Fruit fly (Drosophila melanogaster) whole organism, embryonic: ENCODE results near the gene CG33293.

Experiments used
- Aef1 ChIP-seq: fragments of 200-800 bp; sonication (Bioruptor generic); IDR thresholded peaks from 3 replicates; pipeline ENCODE4 v1.3.6; 2022; ENCODE audit warnings: missing biosample characterization, missing genetic modification characterization
- Bteb2 ChIP-seq: fragments of 200-800 bp; sonication (Bioruptor generic); optimal IDR thresholded peaks from 2 replicates; lab custom pipeline; 2016; ENCODE audit warnings: missing biosample characterization, missing genetic modification characterization
- CG10321 ChIP-seq: fragments of 200-800 bp; sonication (Bioruptor generic); IDR thresholded peaks from 2 replicates; pipeline ENCODE4 v1.3.6; 2022; ENCODE audit warnings: missing biosample characterization, missing genetic modification characterization
- CG10431 ChIP-seq: fragments of 200-800 bp; sonication (Bioruptor generic); optimal IDR thresholded peaks from 3 replicates; lab custom pipeline; 2018; ENCODE audit warnings: missing biosample characterization, mild to moderate bottlenecking, missing genetic modification characterization
- CG11247 ChIP-seq: fragments of 200-800 bp; sonication (Bioruptor generic); IDR thresholded peaks from 2 replicates; pipeline ENCODE4 v1.3.6; 2022; ENCODE audit warnings: missing biosample characterization, missing genetic modification characterization
- CG1233 ChIP-seq: fragments of 200-800 bp; sonication (Bioruptor generic); optimal IDR thresholded peaks from 4 replicates; lab custom pipeline; 2018; ENCODE audit warnings: missing biosample characterization, mild to moderate bottlenecking, missing genetic modification characterization
- CG13123 ChIP-seq: fragments of 200-800 bp; sonication (Bioruptor generic); optimal IDR thresholded peaks from 2 replicates; lab custom pipeline; 2016; ENCODE audit warnings: missing biosample characterization, missing genetic modification characterization
- CG14667 ChIP-seq: fragments of 200-800 bp; sonication (Bioruptor generic); IDR thresholded peaks from 2 replicates; pipeline ENCODE4 v1.3.6; 2022; ENCODE audit warnings: missing biosample characterization, missing genetic modification characterization
- CG14710 ChIP-seq: fragments of 200-800 bp; sonication (Bioruptor generic); optimal IDR thresholded peaks from 3 replicates; lab custom pipeline; 2019; ENCODE audit warnings: missing biosample characterization, mild to moderate bottlenecking, missing genetic modification characterization, moderate library complexity
- CG1602 ChIP-seq: fragments of 200-800 bp; sonication (Bioruptor generic); optimal IDR thresholded peaks from 3 replicates; lab custom pipeline; 2016; ENCODE audit warnings: missing biosample characterization, missing genetic modification characterization
- CG1647 ChIP-seq: fragments of 200-800 bp; sonication (Bioruptor generic); optimal IDR thresholded peaks from 3 replicates; lab custom pipeline; 2016; ENCODE audit warnings: missing biosample characterization, missing genetic modification characterization
- CG16779 ChIP-seq: fragments of 200-800 bp; sonication (Bioruptor generic); IDR thresholded peaks from 2 replicates; pipeline ENCODE4 v1.3.6; 2022; ENCODE audit warnings: missing biosample characterization, missing genetic modification characterization
- CG2116 ChIP-seq: fragments of 200-800 bp; sonication (Bioruptor generic); optimal IDR thresholded peaks from 3 replicates; lab custom pipeline; 2018; ENCODE audit warnings: missing biosample characterization, mild to moderate bottlenecking, missing genetic modification characterization
- CG2120 ChIP-seq: fragments of 200-800 bp; sonication (Bioruptor generic); optimal IDR thresholded peaks from 3 replicates; lab custom pipeline; 2016; ENCODE audit warnings: missing biosample characterization, missing genetic modification characterization
- CG2129 ChIP-seq: fragments of 200-800 bp; sonication (Bioruptor generic); IDR thresholded peaks from 2 replicates; pipeline ENCODE4 v1.3.6; 2022; ENCODE audit warnings: missing biosample characterization, missing genetic modification characterization; ENCODE audit not compliant: partially characterized antibody
- CG31441 ChIP-seq: fragments of 200-800 bp; sonication (Bioruptor generic); IDR thresholded peaks from 2 replicates; pipeline ENCODE4 v1.3.6; 2022; ENCODE audit warnings: missing biosample characterization, missing genetic modification characterization
- CG32772 ChIP-seq: fragments of 200-800 bp; sonication (Bioruptor generic); IDR thresholded peaks from 2 replicates; pipeline ENCODE4 v1.3.6; 2022; ENCODE audit warnings: missing biosample characterization, missing genetic modification characterization
- CG4424 ChIP-seq: fragments of 200-800 bp; sonication (Bioruptor generic); optimal IDR thresholded peaks from 3 replicates; lab custom pipeline; 2016; ENCODE audit warnings: missing biosample characterization, missing genetic modification characterization
- CG6272 ChIP-seq: fragments of 200-800 bp; sonication (Bioruptor generic); IDR thresholded peaks from 2 replicates; pipeline ENCODE4 v1.3.6; 2022; ENCODE audit warnings: missing biosample characterization, missing genetic modification characterization
- CG7372 ChIP-seq: fragments of 200-800 bp; sonication (Bioruptor generic); IDR thresholded peaks from 2 replicates; pipeline ENCODE4 v1.3.6; 2022; ENCODE audit warnings: missing biosample characterization, missing genetic modification characterization
- CG7963 ChIP-seq: fragments of 200-800 bp; sonication (Bioruptor generic); IDR thresholded peaks from 3 replicates; pipeline ENCODE4 v1.3.6; 2022; ENCODE audit warnings: missing biosample characterization, missing genetic modification characterization; ENCODE audit not compliant: partially characterized antibody
- CG9609 ChIP-seq: fragments of 200-800 bp; sonication (Bioruptor generic); optimal IDR thresholded peaks from 3 replicates; lab custom pipeline; 2016; ENCODE audit warnings: missing biosample characterization, missing genetic modification characterization
- CHES-1-like ChIP-seq: fragments of 200-800 bp; sonication (Bioruptor generic); optimal IDR thresholded peaks from 2 replicates; lab custom pipeline; 2016; ENCODE audit warnings: missing biosample characterization, missing genetic modification characterization
- Dip3 ChIP-seq: fragments of 200-800 bp; sonication (Bioruptor generic); optimal IDR thresholded peaks from 3 replicates; lab custom pipeline; 2016; ENCODE audit warnings: missing biosample characterization, missing genetic modification characterization
- Lpt ChIP-seq: fragments of >200 bp; optimal IDR thresholded peaks from 2 replicates; lab custom pipeline; 2018; ENCODE audit warnings: missing biosample characterization, missing genetic modification characterization
- Oli ChIP-seq: fragments of 200-800 bp; sonication (Bioruptor generic); optimal IDR thresholded peaks from 2 replicates; lab custom pipeline; 2018; ENCODE audit warnings: missing biosample characterization, mild to moderate bottlenecking, missing genetic modification characterization, moderate library complexity
- YL-1 ChIP-seq: fragments of 200-800 bp; sonication (Bioruptor generic); optimal IDR thresholded peaks from 3 replicates; lab custom pipeline; 2017; ENCODE audit warnings: missing biosample characterization, mild to moderate bottlenecking, missing genetic modification characterization
- ab ChIP-seq: fragments of 200-800 bp; sonication (Bioruptor generic); optimal IDR thresholded peaks from 2 replicates; lab custom pipeline; 2016; ENCODE audit warnings: missing biosample characterization, missing genetic modification characterization
- cas ChIP-seq: fragments of 200-800 bp; sonication (Bioruptor generic); IDR thresholded peaks from 2 replicates; pipeline ENCODE4 v1.3.6; 2022; ENCODE audit warnings: missing biosample characterization, missing genetic modification characterization
- caup ChIP-seq: fragments of 200-800 bp; sonication (Bioruptor generic); optimal IDR thresholded peaks from 3 replicates; lab custom pipeline; 2017; ENCODE audit warnings: missing biosample characterization, mild to moderate bottlenecking, missing genetic modification characterization, moderate library complexity; ENCODE audit not compliant: severe bottlenecking
- cg ChIP-seq: fragments of 200-800 bp; sonication (Bioruptor generic); optimal IDR thresholded peaks from 3 replicates; lab custom pipeline; 2019; ENCODE audit warnings: missing biosample characterization, mild to moderate bottlenecking, missing genetic modification characterization, moderate library complexity
- danr ChIP-seq: fragments of 200-800 bp; sonication (Bioruptor generic); IDR thresholded peaks from 2 replicates; pipeline ENCODE4 v1.3.6; 2022; ENCODE audit warnings: missing biosample characterization, missing genetic modification characterization
- en ChIP-seq: fragments of 200-800 bp; sonication (Bioruptor generic); optimal IDR thresholded peaks from 2 replicates; lab custom pipeline; 2016; ENCODE audit warnings: missing biosample characterization, missing genetic modification characterization
- fru ChIP-seq: fragments of >200 bp; optimal IDR thresholded peaks from 2 replicates; lab custom pipeline; 2017
- grn ChIP-seq: fragments of 200-800 bp; sonication (Bioruptor generic); optimal IDR thresholded peaks from 3 replicates; lab custom pipeline; 2017; ENCODE audit warnings: missing biosample characterization, missing genetic modification characterization
- gsb ChIP-seq: fragments of 200-800 bp; sonication (Bioruptor generic); IDR thresholded peaks from 2 replicates; pipeline ENCODE4 v1.3.6; 2022; ENCODE audit warnings: missing biosample characterization, missing genetic modification characterization
- gsb-n ChIP-seq: fragments of 200-800 bp; sonication (Bioruptor generic); optimal IDR thresholded peaks from 3 replicates; lab custom pipeline; 2018; ENCODE audit warnings: missing biosample characterization, mild to moderate bottlenecking, missing genetic modification characterization
- jigr1 ChIP-seq: fragments of 200-800 bp; sonication (Bioruptor generic); IDR thresholded peaks from 3 replicates; pipeline ENCODE4 v1.3.6; 2022; ENCODE audit warnings: missing biosample characterization, missing genetic modification characterization
- nerfin-2 ChIP-seq: fragments of 200-800 bp; sonication (Bioruptor generic); IDR thresholded peaks from 2 replicates; pipeline ENCODE4 v1.3.6; 2022; ENCODE audit warnings: missing biosample characterization, missing genetic modification characterization; ENCODE audit not compliant: partially characterized antibody
- pan ChIP-seq, 4 experiments: fragments of >200 bp in 3 of 4; fragments of 200-800 bp in 1 of 4; sonication (Bioruptor generic) in 1 of 4; optimal IDR thresholded peaks in 3 of 4; IDR thresholded peaks in 1 of 4; 2 replicates each; pipeline versions ENCODE4 v1.3.6 to Lab custom; 2017 to 2022; ENCODE audit warnings: missing biosample characterization in 2 of 4, missing genetic modification characterization in 2 of 4, mixed read lengths in 1 of 4
- peb ChIP-seq: fragments of 200-800 bp; sonication (Bioruptor generic); IDR thresholded peaks from 2 replicates; pipeline ENCODE4 v1.3.6; 2022; ENCODE audit warnings: missing biosample characterization, missing genetic modification characterization
- pho ChIP-seq: fragments of 200-800 bp; sonication (Bioruptor generic); optimal IDR thresholded peaks from 2 replicates; lab custom pipeline; 2016; ENCODE audit warnings: missing biosample characterization, missing genetic modification characterization
- pita ChIP-seq: fragments of 200-800 bp; sonication (Bioruptor generic); optimal IDR thresholded peaks from 2 replicates; lab custom pipeline; 2017; ENCODE audit warnings: missing biosample characterization, mild to moderate bottlenecking, missing genetic modification characterization
- ro ChIP-seq: fragments of 200-800 bp; sonication (Bioruptor generic); IDR thresholded peaks from 2 replicates; pipeline ENCODE4 v1.3.6; 2022; ENCODE audit warnings: missing biosample characterization, missing genetic modification characterization
- run ChIP-seq: fragments of 200-800 bp; sonication (Bioruptor generic); optimal IDR thresholded peaks from 3 replicates; lab custom pipeline; 2018; ENCODE audit warnings: missing biosample characterization, mild to moderate bottlenecking, missing genetic modification characterization
- slou ChIP-seq: fragments of 200-800 bp; sonication (Bioruptor generic); optimal IDR thresholded peaks from 3 replicates; lab custom pipeline; 2016; ENCODE audit warnings: missing biosample characterization, missing genetic modification characterization
- stwl ChIP-seq: fragments of 200-800 bp; sonication (Bioruptor generic); optimal IDR thresholded peaks from 3 replicates; lab custom pipeline; 2018; ENCODE audit warnings: missing biosample characterization, mild to moderate bottlenecking, missing genetic modification characterization, moderate library complexity
- tap ChIP-seq: fragments of 200-800 bp; optimal IDR thresholded peaks from 3 replicates; lab custom pipeline; 2019; ENCODE audit warnings: missing biosample characterization, mild to moderate bottlenecking, missing genetic modification characterization, moderate library complexity
- tna ChIP-seq: fragments of 200-800 bp; sonication (Bioruptor generic); IDR thresholded peaks from 2 replicates; pipeline ENCODE4 v1.3.6; 2022; ENCODE audit warnings: missing biosample characterization, missing genetic modification characterization; ENCODE audit not compliant: partially characterized antibody
- usp ChIP-seq: fragments of >200 bp; optimal IDR thresholded peaks from 2 replicates; lab custom pipeline; 2017; ENCODE audit warnings: missing biosample characterization, missing genetic modification characterization

CG33293 gene

dm6 chr3R:5256462-5257146 lies 16.1 kb upstream of the CG33293 start, which contains the start of the genes Enoph and Hph (continued):
- TF ChIP-seq pan (optimal IDR thresholded peaks at IDR 0.05; lab: Kevin White, UChicago) (no peak), pan (GFP tag; optimal IDR thresholded peaks at IDR 0.05 in 1 of 2, IDR thresholded peaks at IDR 0.05 in 1 of 2) (peak in 1 of 2 experiments; percentile 42), en (GFP tag; lab: Kevin White, UChicago) (no peak), gsb-n (tag; lab: Kevin White, UChicago) (peak; percentile 44), CG9609 (GFP tag; lab: Kevin White, UChicago) (peak; percentile 59), peb (GFP tag; lab: Robert Waterston, UW) (no peak), cg (GFP tag; lab: Kevin White, UChicago) (no peak), tap (tag; lab: Kevin White, UChicago) (peak; percentile 53), CG11247 (GFP tag; lab: Robert Waterston, UW) (no peak), CG1647 (GFP tag; lab: Kevin White, UChicago) (no peak), grn (GFP tag; lab: Kevin White, UChicago) (no peak), CG32772 (GFP tag; lab: Robert Waterston, UW) (peak; percentile 27; the same call in 1 of the 2 replicates), gsb (GFP tag; lab: Robert Waterston, UW) (no peak), CHES-1-like (GFP tag; lab: Kevin White, UChicago) (peak; percentile 68), CG31441 (GFP tag; lab: Robert Waterston, UW) (peak; percentile 52; the same call in 1 of the 2 replicates), CG1602 (GFP tag; lab: Kevin White, UChicago) (peak; percentile 59), CG6272 (0 out of 2 replicates have a peak, but pooled peaks have one; percentile 39), CG7372 (GFP tag; lab: Robert Waterston, UW) (no peak), fru (lab: Kevin White, UChicago) (no peak), CG1233 (GFP tag; lab: Kevin White, UChicago) (peak; percentile 38), slou (GFP tag; lab: Kevin White, UChicago) (peak; percentile 54), pho (GFP tag; lab: Kevin White, UChicago) (peak; percentile 51), nerfin-2 (peak; percentile 68), CG2116 (peak; percentile 69), ro (no peak), CG2120 (GFP tag; lab: Kevin White, UChicago) (peak; percentile 77), YL-1 (GFP tag; lab: Kevin White, UChicago) (peak; percentile 15), CG7963 (GFP tag; lab: Robert Waterston, UW) (peak; percentile 58; the same call in 2 of the 3 replicates), stwl (tag; lab: Kevin White, UChicago) (peak; percentile 45), run (tag; lab: Kevin White, UChicago) (no peak), caup (peak; percentile 48), danr (GFP tag; lab: Robert Waterston, UW) (peak; percentile 45; the same call in 1 of the 2 replicates), pita (GFP tag; lab: Kevin White, UChicago) (no peak), CG14710 (tag; lab: Kevin White, UChicago) (peak; percentile 72), ab (no peak), Dip3 (GFP tag; lab: Kevin White, UChicago) (peak; percentile 58), CG16779 (0 out of 2 replicates have a peak, but pooled peaks have one; percentile 23), Oli (tag; lab: Kevin White, UChicago) (peak; percentile 27), jigr1 (no peak), CG4424 (peak; percentile 66), CG13123 (GFP tag; lab: Kevin White, UChicago) (no peak), CG10431 (no peak), Lpt (GFP tag; lab: Kevin White, UChicago) (no peak), CG2129 (GFP tag; lab: Robert Waterston, UW) (peak; percentile 44), cas (no peak), CG10321 (GFP tag; lab: Robert Waterston, UW) (no peak), tna (peak; percentile 69; the same call in 1 of the 2 replicates), usp (GFP tag; lab: Kevin White, UChicago) (no peak), CG14667 (GFP tag; lab: Robert Waterston, UW) (peak; percentile 26; the same call in 1 of the 2 replicates), Bteb2 (GFP tag; lab: Kevin White, UChicago) (peak; percentile 20), Aef1 (peak; percentile 55; the same call in 2 of the 3 replicates)
